Worm (Caenorhabditis elegans) whole organism, late embryonic: ENCODE measurements around the gene F09C6.10.

ENCODE experiments used
- K09A11.1 ChIP-seq: sonication (generic microtip); optimal IDR thresholded peaks from 2 replicates; lab custom pipeline; 2017; ENCODE audit warnings: antibody characterized with exemption, mild to moderate bottlenecking, missing genetic modification characterization, missing compliant biosample characterization; ENCODE audit not compliant: insufficient read depth
- ama-1 ChIP-seq: fragments of 150-350 bp; optimal IDR thresholded peaks from 2 replicates; lab custom pipeline; 2014
- ceh-14 ChIP-seq: sonication (generic microtip); optimal IDR thresholded peaks from 2 replicates; lab custom pipeline; 2016; ENCODE audit warnings: missing genotype, missing genetic modification characterization, missing compliant biosample characterization
- ceh-18 ChIP-seq: sonication (generic microtip); optimal IDR thresholded peaks from 2 replicates; lab custom pipeline; 2016; ENCODE audit warnings: missing genetic modification characterization, missing compliant biosample characterization
- ceh-45 ChIP-seq: fragments of 200-800 bp; sonication (Bioruptor generic); IDR thresholded peaks from 2 replicates; pipeline ENCODE4 v1.3.6; 2022; ENCODE audit warnings: missing genetic modification reagents, missing genetic modification characterization, missing compliant biosample characterization
- ceh-9 ChIP-seq: sonication (generic microtip); optimal IDR thresholded peaks from 2 replicates; lab custom pipeline; 2016; ENCODE audit warnings: mild to moderate bottlenecking, missing genetic modification characterization, inconsistent platforms, missing compliant biosample characterization
- elt-2 ChIP-seq: sonication (generic microtip); optimal IDR thresholded peaks from 2 replicates; lab custom pipeline; 2016; ENCODE audit warnings: missing genetic modification reagents, missing genetic modification characterization, missing compliant biosample characterization
- elt-4 ChIP-seq: sonication (generic microtip); optimal IDR thresholded peaks from 2 replicates; lab custom pipeline; 2016; ENCODE audit warnings: missing genetic modification characterization, missing compliant biosample characterization
- lin-11 ChIP-seq: fragments of 200-800 bp; sonication (Bioruptor generic); optimal IDR thresholded peaks from 2 replicates; lab custom pipeline; 2018; ENCODE audit warnings: mild to moderate bottlenecking, missing genetic modification characterization, missing compliant biosample characterization
- nhr-11 ChIP-seq: fragments of 150-350 bp; optimal IDR thresholded peaks from 2 replicates; lab custom pipeline; 2014; ENCODE audit warnings: missing biosample characterization, missing genetic modification characterization
- pha-4 ChIP-seq: fragments of 150-350 bp; optimal IDR thresholded peaks from 2 replicates; lab custom pipeline; 2018; ENCODE audit warnings: missing biosample characterization, missing genetic modification reagents, missing genetic modification characterization
- pros-1 ChIP-seq: fragments of 150-350 bp; optimal IDR thresholded peaks from 2 replicates; lab custom pipeline; 2014; ENCODE audit warnings: missing biosample characterization, missing genetic modification reagents, missing genetic modification characterization
- syd-9 ChIP-seq: sonication (generic microtip); optimal IDR thresholded peaks from 2 replicates; lab custom pipeline; 2016; ENCODE audit warnings: mild to moderate bottlenecking, missing genetic modification characterization, moderate library complexity, missing compliant biosample characterization

ce11 chrV:16893440-16893839 lies 22.5 kb downstream of the F09C6.10 start, which contains the start of gene F09C6.15:
- no peak for TF ChIP-seq elt-4 (tag; lab: Kevin White, UChicago)
- TF ChIP-seq lin-11 (tag; lab: Kevin White, UChicago) = no peak
- no peak for TF ChIP-seq K09A11.1 (tag; lab: Kevin White, UChicago)
- TF ChIP-seq ama-1 (lab: Kevin White, UChicago) = no peak
- TF ChIP-seq ceh-45 (GFP tag; lab: Robert Waterston, UW) = no peak
- TF ChIP-seq ceh-14 (tag; lab: Kevin White, UChicago) = no peak
- no peak for TF ChIP-seq nhr-11 (tag; lab: Kevin White, UChicago)
- TF ChIP-seq ceh-9 (tag; lab: Kevin White, UChicago) = no peak
- no peak for TF ChIP-seq ceh-18 (tag; lab: Kevin White, UChicago)
- TF ChIP-seq elt-2 = no peak
- TF ChIP-seq pha-4 = no peak
- no peak for TF ChIP-seq syd-9 (tag; lab: Kevin White, UChicago)
- TF ChIP-seq pros-1 (tag; lab: Kevin White, UChicago) = no peak
